Worm (Caenorhabditis elegans): ENCODE measurements around the gene unc-103.

Gene unc-103

ce11 chrIII:4101016-4101415, 14.2 kb upstream of the unc-103 start:
- no peak for TF ChIP-seq ztf-11 (tag; optimal IDR thresholded peaks at IDR 0.05)
- peak in 1 of 3 experiments; percentile 1 for TF ChIP-seq dpl-1 (GFP tag; optimal IDR thresholded peaks at IDR 0.05)
- no peak for TF ChIP-seq ama-1 (optimal IDR thresholded peaks at IDR 0.05)
- TF ChIP-seq nhr-12 (tag; optimal IDR thresholded peaks at IDR 0.05) = no peak
- TF ChIP-seq lin-15B (tag; optimal IDR thresholded peaks at IDR 0.05) = no peak
- no peak for TF ChIP-seq lir-3 (tag; optimal IDR thresholded peaks at IDR 0.05; ENCODE audit: poor library complexity)
- no peak for TF ChIP-seq aha-1 (tag; optimal IDR thresholded peaks at IDR 0.05)
- no peak for TF ChIP-seq ceh-88 (GFP tag; IDR thresholded peaks at IDR 0.05)
- TF ChIP-seq tbx-2 (tag; optimal IDR thresholded peaks at IDR 0.05) = no peak
- TF ChIP-seq ztf-4 (tag; optimal IDR thresholded peaks at IDR 0.05) = no peak
- TF ChIP-seq mef-2 (tag; optimal IDR thresholded peaks at IDR 0.05) = no peak
- TF ChIP-seq hlh-17 (GFP tag; optimal IDR thresholded peaks at IDR 0.05; ENCODE audit: borderline replicate concordance) = no peak
- no peak for TF ChIP-seq lin-35 (GFP tag; optimal IDR thresholded peaks at IDR 0.05)
- TF ChIP-seq lin-13 (GFP tag; optimal IDR thresholded peaks at IDR 0.05) = no peak
- no peak for TF ChIP-seq isw-1 (GFP tag; IDR thresholded peaks at IDR 0.05)
- peak; percentile 42 for TF ChIP-seq lin-14 (GFP tag; optimal IDR thresholded peaks at IDR 0.05)
- TF ChIP-seq nhr-85 (tag) = peak; percentile 77
- no peak for TF ChIP-seq swsn-7 (tag; optimal IDR thresholded peaks at IDR 0.05)
- no peak for TF ChIP-seq fos-1 (tag; optimal IDR thresholded peaks at IDR 0.05)
- peak; percentile 0 for TF ChIP-seq nhr-71 (tag; optimal IDR thresholded peaks at IDR 0.05)
- no peak for TF ChIP-seq snpc-4 (tag; optimal IDR thresholded peaks at IDR 0.05)
- TF ChIP-seq nhr-237 (tag; optimal IDR thresholded peaks at IDR 0.05) = no peak
- no peak for TF ChIP-seq unc-62 (GFP tag; optimal IDR thresholded peaks at IDR 0.05)
- TF ChIP-seq efl-1 (optimal IDR thresholded peaks at IDR 0.05) = no peak
- TF ChIP-seq efl-1 (GFP tag; optimal IDR thresholded peaks at IDR 0.05 in 1 of 2) = peak in 1 of 2 experiments; percentile 85
- no peak for TF ChIP-seq sptf-1 (tag; optimal IDR thresholded peaks at IDR 0.05)
- TF ChIP-seq lsy-2 (tag; optimal IDR thresholded peaks at IDR 0.05) = no peak
- TF ChIP-seq nhr-19 (GFP tag; conservative IDR thresholded peaks at IDR 0.05) = no peak
- TF ChIP-seq pax-3 (tag; optimal IDR thresholded peaks at IDR 0.05) = no peak
- no peak for TF ChIP-seq sup-37 (GFP tag; optimal IDR thresholded peaks at IDR 0.05)
- TF ChIP-seq dsc-1 (tag; optimal IDR thresholded peaks at IDR 0.05) = no peak
- TF ChIP-seq mep-1 (tag; optimal IDR thresholded peaks at IDR 0.05) = no peak
- TF ChIP-seq hpl-2 (GFP tag; optimal IDR thresholded peaks at IDR 0.05) = no peak
- TF ChIP-seq mdl-1 (tag; optimal IDR thresholded peaks at IDR 0.05) = no peak
- no peak for TF ChIP-seq nhr-28 (tag; optimal IDR thresholded peaks at IDR 0.05)
- no peak for TF ChIP-seq pqm-1 (tag; optimal IDR thresholded peaks at IDR 0.05)
- no peak for TF ChIP-seq zip-4 (GFP tag; optimal IDR thresholded peaks at IDR 0.05)
- no peak for TF ChIP-seq Y116A8C.19 (tag; optimal IDR thresholded peaks at IDR 0.05; ENCODE audit: borderline replicate concordance)
- TF ChIP-seq elt-2 (tag; optimal IDR thresholded peaks at IDR 0.05) = no peak
- no peak for TF ChIP-seq ces-1 (GFP tag; optimal IDR thresholded peaks at IDR 0.05)
- no peak for TF ChIP-seq grh-1 (GFP tag; IDR thresholded peaks at IDR 0.05)
- TF ChIP-seq egl-27 (tag; optimal IDR thresholded peaks at IDR 0.05) = no peak
- TF ChIP-seq nhr-77 (tag; optimal IDR thresholded peaks at IDR 0.05) = no peak
- no peak for TF ChIP-seq nhr-11 (tag; optimal IDR thresholded peaks at IDR 0.05)
- TF ChIP-seq lin-39 (tag; optimal IDR thresholded peaks at IDR 0.05) = no peak
- no peak for TF ChIP-seq tlp-1 (tag; optimal IDR thresholded peaks at IDR 0.05)
- TF ChIP-seq ceh-63 (GFP tag; optimal IDR thresholded peaks at IDR 0.05) = no peak
- no peak for TF ChIP-seq irx-1 (tag; optimal IDR thresholded peaks at IDR 0.05)
- peak; percentile 30 for TF ChIP-seq unc-86 (tag; optimal IDR thresholded peaks at IDR 0.05)
- no peak for TF ChIP-seq nhr-20 (tag; optimal IDR thresholded peaks at IDR 0.05)
- TF ChIP-seq unc-98 (GFP tag; IDR thresholded peaks at IDR 0.05) = no peak
- TF ChIP-seq ceh-82 (tag; optimal IDR thresholded peaks at IDR 0.05) = no peak
- peak; percentile 72 for TF ChIP-seq blmp-1 (tag; optimal IDR thresholded peaks at IDR 0.05)
- no peak for TF ChIP-seq aly-2 (tag; optimal IDR thresholded peaks at IDR 0.05)

Measured in whole organism, L1 larva.